Worm (Caenorhabditis elegans) whole organism, late embryonic: ENCODE measurements around the gene tag-120.

Experiments used
- Y22D7AL.16 ChIP-seq: sonication (generic microtip); optimal IDR thresholded peaks from 2 replicates; lab custom pipeline; 2016; ENCODE audit warnings: missing genetic modification characterization, missing compliant biosample characterization
- ceh-14 ChIP-seq: sonication (generic microtip); optimal IDR thresholded peaks from 2 replicates; lab custom pipeline; 2016; ENCODE audit warnings: missing genotype, missing genetic modification characterization, missing compliant biosample characterization
- ceh-18 ChIP-seq: sonication (generic microtip); optimal IDR thresholded peaks from 2 replicates; lab custom pipeline; 2016; ENCODE audit warnings: missing genetic modification characterization, missing compliant biosample characterization
- ceh-9 ChIP-seq: sonication (generic microtip); optimal IDR thresholded peaks from 2 replicates; lab custom pipeline; 2016; ENCODE audit warnings: mild to moderate bottlenecking, missing genetic modification characterization, inconsistent platforms, missing compliant biosample characterization
- dve-1 ChIP-seq: sonication (generic microtip); optimal IDR thresholded peaks from 2 replicates; lab custom pipeline; 2017; ENCODE audit warnings: antibody characterized with exemption, mild to moderate bottlenecking, missing genetic modification characterization, missing compliant biosample characterization
- eyg-1 ChIP-seq: sonication (generic microtip); optimal IDR thresholded peaks from 2 replicates; lab custom pipeline; 2016; ENCODE audit warnings: missing genotype, missing genetic modification characterization, missing compliant biosample characterization
- fkh-6 ChIP-seq: sonication (generic microtip); optimal IDR thresholded peaks from 2 replicates; lab custom pipeline; 2016; ENCODE audit warnings: missing genetic modification characterization, missing compliant biosample characterization
- madf-2 ChIP-seq: sonication (generic microtip); optimal IDR thresholded peaks from 2 replicates; lab custom pipeline; 2017; ENCODE audit warnings: missing genetic modification characterization, missing compliant biosample characterization
- nhr-11 ChIP-seq: fragments of 150-350 bp; optimal IDR thresholded peaks from 2 replicates; lab custom pipeline; 2014; ENCODE audit warnings: missing biosample characterization, missing genetic modification characterization
- sox-2 ChIP-seq: fragments of 200-800 bp; sonication (Bioruptor generic); IDR thresholded peaks from 2 replicates; pipeline ENCODE4 v1.3.6; 2022; ENCODE audit warnings: missing genetic modification reagents, missing genetic modification characterization, missing compliant biosample characterization
- tbx-7 ChIP-seq: sonication (generic microtip); optimal IDR thresholded peaks from 2 replicates; lab custom pipeline; 2016; ENCODE audit warnings: missing genotype, missing genetic modification characterization, missing compliant biosample characterization
- unc-86 ChIP-seq: sonication (generic microtip); optimal IDR thresholded peaks from 2 replicates; lab custom pipeline; 2016; ENCODE audit warnings: missing genetic modification characterization, missing compliant biosample characterization

ce11 chrV:9740858-9741257 is 31.2 kb upstream of the tag-120 start, which contains the start of gene sta-2:
- TF ChIP-seq unc-86 (tag; lab: Kevin White, UChicago) = no peak
- no peak for TF ChIP-seq eyg-1 (tag; lab: Kevin White, UChicago)
- no peak for TF ChIP-seq ceh-14 (tag; lab: Kevin White, UChicago)
- no peak for TF ChIP-seq sox-2 (GFP tag; lab: Robert Waterston, UW)
- TF ChIP-seq Y22D7AL.16 (tag; lab: Kevin White, UChicago) = no peak
- TF ChIP-seq madf-2 (tag; lab: Kevin White, UChicago) = no peak
- no peak for TF ChIP-seq dve-1 (tag; lab: Kevin White, UChicago)
- TF ChIP-seq tbx-7 (tag; lab: Kevin White, UChicago) = no peak
- TF ChIP-seq fkh-6 = no peak
- TF ChIP-seq ceh-9 (tag; lab: Kevin White, UChicago) = no peak
- TF ChIP-seq ceh-18 = no peak
- TF ChIP-seq nhr-11 (tag; lab: Kevin White, UChicago) = no peak
